Fruit fly (Drosophila melanogaster) whole organism: Measurements from ENCODE around the gene Cpsf73.

Experiments
- CG8478 ChIP-seq: fragments of >200 bp; optimal IDR thresholded peaks from 2 replicates; lab custom pipeline; 2018; ENCODE audit warnings: inconsistent platforms
- Dll ChIP-seq: fragments of >200 bp; optimal IDR thresholded peaks from 2 replicates; lab custom pipeline; 2017
- EcR ChIP-seq, 2 experiments: fragments of >200 bp; optimal IDR thresholded peaks; 2 replicates each; lab custom pipeline; 2017; ENCODE audit warnings: missing biosample characterization in 2 of 2, missing genetic modification characterization in 2 of 2, missing genetic modification reagents in 2 of 2
- pan ChIP-seq: fragments of >200 bp; optimal IDR thresholded peaks from 2 replicates; lab custom pipeline; 2017
- psq ChIP-seq: fragments of >200 bp; optimal IDR thresholded peaks from 2 replicates; lab custom pipeline; 2017
- usp ChIP-seq: fragments of >200 bp; optimal IDR thresholded peaks from 2 replicates; lab custom pipeline; 2017; ENCODE audit warnings: missing biosample characterization, missing genetic modification characterization, mixed read lengths

Gene Cpsf73

dm6 chr3R:18639662-18640061 lies 23.7 kb downstream of the Cpsf73 start:
- TF ChIP-seq psq (lab: Kevin White, UChicago) = no peak
- no peak for TF ChIP-seq pan
- TF ChIP-seq CG8478 (lab: Kevin White, UChicago) = no peak
- TF ChIP-seq Dll (lab: Kevin White, UChicago) = no peak
- TF ChIP-seq usp (GFP tag; lab: Kevin White, UChicago) = no peak
- no peak for TF ChIP-seq EcR (GFP tag; optimal IDR thresholded peaks at IDR 0.05; lab: Kevin White, UChicago)

dm6 chr3R:18633099-18633498 lies 30.3 kb downstream of the Cpsf73 start:
- TF ChIP-seq Dll (lab: Kevin White, UChicago) (no peak), EcR (GFP tag; optimal IDR thresholded peaks at IDR 0.05; lab: Kevin White, UChicago) (no peak), CG8478 (lab: Kevin White, UChicago) (no peak), pan (no peak), usp (GFP tag; lab: Kevin White, UChicago) (no peak), psq (lab: Kevin White, UChicago) (no peak)

dm6 chr3R:18628311-18628811 lies 35.0 kb downstream of the Cpsf73 start:
- TF ChIP-seq psq (lab: Kevin White, UChicago) (no peak), usp (GFP tag; lab: Kevin White, UChicago) (no peak), Dll (lab: Kevin White, UChicago) (no peak), EcR (GFP tag; optimal IDR thresholded peaks at IDR 0.05; lab: Kevin White, UChicago) (no peak), CG8478 (lab: Kevin White, UChicago) (no peak), pan (no peak)

- TF ChIP-seq EcR (GFP tag; optimal IDR thresholded peaks at IDR 0.05; lab: Kevin White, UChicago) (no peak), psq (lab: Kevin White, UChicago) (no peak), pan (no peak)
These were observed 38.8 kb downstream of the Cpsf73 start for dm6 chr3R:18624541-18624940.

dm6 chr3R:18621230-18621629 lies 42.1 kb downstream of the Cpsf73 start, which contains the start of gene CG14304:
Gene CG14304 (minus strand): TSS chr3R:18621327.
- no peak for TF ChIP-seq usp (GFP tag; lab: Kevin White, UChicago)
- TF ChIP-seq CG8478 (lab: Kevin White, UChicago) = no peak
- TF ChIP-seq Dll (lab: Kevin White, UChicago) = no peak
- TF ChIP-seq EcR (GFP tag; optimal IDR thresholded peaks at IDR 0.05; lab: Kevin White, UChicago) = no peak
- TF ChIP-seq pan = no peak
- no peak for TF ChIP-seq psq (lab: Kevin White, UChicago)

dm6 chr3R:18619451-18619942 lies 43.9 kb downstream of the Cpsf73 start:
- TF ChIP-seq CG8478 (lab: Kevin White, UChicago) (no peak), psq (lab: Kevin White, UChicago) (no peak), Dll (lab: Kevin White, UChicago) (no peak), pan (no peak), usp (GFP tag; lab: Kevin White, UChicago) (no peak), EcR (GFP tag; optimal IDR thresholded peaks at IDR 0.05; lab: Kevin White, UChicago) (no peak)

dm6 chr3R:18617411-18617810 lies 45.9 kb downstream of the Cpsf73 start, which contains the start of gene CG7695:
Gene CG7695 (minus strand): TSS chr3R:18617511.
- no peak for TF ChIP-seq psq (lab: Kevin White, UChicago)
- no peak for TF ChIP-seq Dll (lab: Kevin White, UChicago)

- TF ChIP-seq EcR (GFP tag; optimal IDR thresholded peaks at IDR 0.05; lab: Kevin White, UChicago) = no peak
- no peak for TF ChIP-seq pan
- TF ChIP-seq psq (lab: Kevin White, UChicago) = no peak
- TF ChIP-seq CG8478 (lab: Kevin White, UChicago) = no peak
- no peak for TF ChIP-seq Dll (lab: Kevin White, UChicago)
- no peak for TF ChIP-seq usp (GFP tag; lab: Kevin White, UChicago)
These were observed 47.3 kb downstream of the Cpsf73 start for dm6 chr3R:18616007-18616406.
